Fruit fly (Drosophila melanogaster) S2 (cell line): ENCODE measurements around the gene CG10864.

Experiments used
- CG8478 ChIP-seq: fragments of >200 bp; optimal IDR thresholded peaks from 2 replicates; lab custom pipeline; 2018
- CTCF ChIP-seq, 2 experiments: fragments of >200 bp; optimal IDR thresholded peaks; 2 replicates each; lab custom pipeline; 2018

dm6 chr3R:18395694-18396093, 15.7 kb downstream of the CG10864 start:
- TF ChIP-seq CG8478 (lab: Kevin White, UChicago), result no peak
- TF ChIP-seq CTCF (optimal IDR thresholded peaks at IDR 0.05; lab: Kevin White, UChicago), result no peak
